Worm (Caenorhabditis elegans) whole organism, L4/young adult: ENCODE results near the gene C49F8.3.

ENCODE experiments used
- W03F9.2 ChIP-seq: fragments of 150-350 bp; optimal IDR thresholded peaks from 2 replicates; lab custom pipeline; 2014; ENCODE audit warnings: missing biosample characterization, missing genetic modification characterization
- dao-5 ChIP-seq: sonication (generic microtip); optimal IDR thresholded peaks from 2 replicates; lab custom pipeline; 2016; ENCODE audit warnings: missing genotype, missing genetic modification characterization, moderate library complexity, missing compliant biosample characterization
- him-1 ChIP-seq: sonication (generic microtip); optimal IDR thresholded peaks from 2 replicates; lab custom pipeline; 2016; ENCODE audit warnings: missing genotype, missing genetic modification reagents, missing genetic modification characterization, missing compliant biosample characterization

DNA sequence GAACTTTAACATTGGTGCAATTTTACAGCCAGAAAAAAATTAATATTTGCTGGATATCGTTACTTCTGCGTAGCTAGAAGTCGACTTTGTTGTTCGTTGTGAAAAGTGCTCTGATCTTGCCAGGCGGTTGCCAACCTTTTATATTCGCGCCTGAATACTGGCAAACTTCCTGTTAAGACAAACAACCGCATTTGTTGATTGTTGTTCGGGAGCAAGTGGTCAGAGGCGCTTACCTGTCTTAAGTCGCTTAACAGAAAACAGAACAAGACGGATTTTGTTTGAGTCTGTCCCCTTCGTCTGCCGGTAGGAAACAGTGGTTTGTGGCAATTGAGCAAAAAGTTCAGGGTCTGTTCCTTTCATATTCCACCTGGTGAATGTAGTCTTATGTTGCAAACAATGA, 24.9 kb downstream of the C49F8.3 start, which contains the start of gene C49F8.15:
- no peak for TF ChIP-seq W03F9.2 (tag; lab: Kevin White, UChicago)
- TF ChIP-seq him-1 (tag; lab: Kevin White, UChicago), result no peak
- TF ChIP-seq dao-5 (tag; lab: Kevin White, UChicago), result no peak
